Fruit fly (Drosophila melanogaster): Measurements from ENCODE around the gene CG4935.

The CG4935 gene

dm6 chr2L:16310648-16311047, 48.7 kb downstream of the CG4935 start, which contains the start of the genes cni and fzy (continued):
- peak; percentile 62 for TF ChIP-seq BEAF-32 (GFP tag; optimal IDR thresholded peaks at IDR 0.05)
- TF ChIP-seq Hmx (GFP tag; optimal IDR thresholded peaks at IDR 0.05), result no peak
- no peak for TF ChIP-seq disco-r (GFP tag; optimal IDR thresholded peaks at IDR 0.05)
- peak; percentile 18 for TF ChIP-seq CG10147 (GFP tag; optimal IDR thresholded peaks at IDR 0.05)
- no peak for TF ChIP-seq croc (GFP tag; conservative IDR thresholded peaks at IDR 0.05)
- TF ChIP-seq Gsc (GFP tag; IDR thresholded peaks at IDR 0.05), result no peak
- TF ChIP-seq crp (GFP tag; optimal IDR thresholded peaks at IDR 0.05), result peak; percentile 89 to 97
- TF ChIP-seq fru (optimal IDR thresholded peaks at IDR 0.05), result no peak
- no peak for TF ChIP-seq CG7963 (GFP tag; IDR thresholded peaks at IDR 0.05; ENCODE audit: partially characterized antibody)
- no peak for TF ChIP-seq B-H1 (GFP tag; IDR thresholded peaks at IDR 0.05)
- no peak for TF ChIP-seq CG1792 (GFP tag; optimal IDR thresholded peaks at IDR 0.05)
- TF ChIP-seq CG34376 (GFP tag; optimal IDR thresholded peaks at IDR 0.05), result peak; percentile 16
- peak; percentile 66 for TF ChIP-seq Max (GFP tag; optimal IDR thresholded peaks at IDR 0.05)
- no peak for TF ChIP-seq kay (GFP tag; optimal IDR thresholded peaks at IDR 0.05)
- no peak for TF ChIP-seq Neu2 (GFP tag; optimal IDR thresholded peaks at IDR 0.05; ENCODE audit: borderline replicate concordance)
- no peak for TF ChIP-seq CG4854 (GFP tag; optimal IDR thresholded peaks at IDR 0.05)
- TF ChIP-seq ERR (GFP tag; optimal IDR thresholded peaks at IDR 0.05), result no peak
- TF ChIP-seq CG3065 (GFP tag; optimal IDR thresholded peaks at IDR 0.05), result no peak
